Fruit fly (Drosophila melanogaster) whole organism, wandering third instar larva: Measurements from ENCODE around the gene CG42718.

Experiments
- Hr78 ChIP-seq: fragments of >200 bp; optimal IDR thresholded peaks from 2 replicates; lab custom pipeline; 2017; ENCODE audit warnings: missing biosample characterization, missing genetic modification characterization
- Hr83 ChIP-seq: fragments of 200-300 bp; sonication (Bioruptor generic); optimal IDR thresholded peaks from 2 replicates; lab custom pipeline; 2016; ENCODE audit warnings: missing biosample characterization, mild to moderate bottlenecking, missing genetic modification characterization, moderate library complexity; ENCODE audit not compliant: poor library complexity, severe bottlenecking
- rgr ChIP-seq: fragments of 200-800 bp; sonication (Bioruptor generic); optimal IDR thresholded peaks from 3 replicates; lab custom pipeline; 2016; ENCODE audit warnings: missing biosample characterization, mild to moderate bottlenecking, missing genetic modification characterization

dm6 chr3L:16283821-16284220 lies 37.3 kb downstream of the CG42718 start, which contains the start of gene CG13048:
- TF ChIP-seq rgr (GFP tag; lab: Kevin White, UChicago) (no peak), Hr83 (GFP tag; lab: Kevin White, UChicago) (no peak), Hr78 (GFP tag; lab: Kevin White, UChicago) (no peak)
